Worm (Caenorhabditis elegans) whole organism, L1 larva: Measurements from ENCODE around the gene C16C8.14.
A peak's percentile ranks its signal among the peaks of the same experiment; 100 is the strongest.

ENCODE experiments used
- C16A3.4 ChIP-seq: fragments of 150-350 bp; optimal IDR thresholded peaks from 2 replicates; lab custom pipeline; 2014; ENCODE audit warnings: missing biosample characterization, missing genetic modification characterization
- C34B4.2 ChIP-seq: sonication (generic microtip); optimal IDR thresholded peaks from 2 replicates; lab custom pipeline; 2017; ENCODE audit warnings: mild to moderate bottlenecking, missing genetic modification characterization, missing compliant biosample characterization
- F16B12.6 ChIP-seq: fragments of 150-350 bp; optimal IDR thresholded peaks from 2 replicates; lab custom pipeline; 2014; ENCODE audit warnings: missing biosample characterization, missing genetic modification characterization
- Y116A8C.19 ChIP-seq: sonication (generic microtip); optimal IDR thresholded peaks from 2 replicates; lab custom pipeline; 2016; ENCODE audit warnings: missing compliant biosample characterization, missing genetic modification characterization, borderline replicate concordance
- aha-1 ChIP-seq: fragments of 150-350 bp; optimal IDR thresholded peaks from 2 replicates; lab custom pipeline; 2014; ENCODE audit warnings: missing biosample characterization, missing genetic modification characterization
- alr-1 ChIP-seq: fragments of 200-800 bp; sonication (Bioruptor generic); optimal IDR thresholded peaks from 2 replicates; lab custom pipeline; 2018; ENCODE audit warnings: borderline replicate concordance, mild to moderate bottlenecking, missing genetic modification characterization, missing compliant biosample characterization
- ama-1 ChIP-seq: fragments of 150-350 bp; optimal IDR thresholded peaks from 2 replicates; lab custom pipeline; 2014
- ceh-8 ChIP-seq: fragments of 200-800 bp; sonication (Bioruptor generic); optimal IDR thresholded peaks from 2 replicates; lab custom pipeline; 2018; ENCODE audit warnings: mild to moderate bottlenecking, missing genetic modification characterization, moderate library complexity, missing compliant biosample characterization
- ceh-82 ChIP-seq, 3 experiments: fragments of 150-350 bp in 1 of 3; sonication (generic microtip) in 2 of 3; optimal IDR thresholded peaks; 2 replicates each; lab custom pipeline; 2014 to 2017; ENCODE audit warnings: missing biosample characterization in 3 of 3, missing genetic modification characterization in 3 of 3
- dpl-1 ChIP-seq, 3 experiments: fragments of 150-350 bp in 2 of 3; sonication (generic microtip) in 1 of 3; optimal IDR thresholded peaks; 2 replicates each; lab custom pipeline; 2014 to 2017; ENCODE audit warnings: missing biosample characterization in 3 of 3, missing genetic modification characterization in 3 of 3, missing genetic modification reagents in 3 of 3
- efl-1 ChIP-seq, 4 experiments: fragments of 150-350 bp; optimal IDR thresholded peaks in 3 of 4; peaks in 1 of 4; 1 replicate in 1 of 4; 2 replicates in 3 of 4; lab custom pipeline; 2014; ENCODE audit warnings: missing biosample characterization in 2 of 4, missing genetic modification characterization in 2 of 4, missing genetic modification reagents in 2 of 4
- egl-27 ChIP-seq, 2 experiments: fragments of 150-350 bp in 1 of 2; sonication (generic microtip); optimal IDR thresholded peaks; 3 replicates each; lab custom pipeline; 2017 to 2018; ENCODE audit warnings: missing biosample characterization in 2 of 2, missing genetic modification characterization in 2 of 2, missing genetic modification reagents in 2 of 2
- elt-3 ChIP-seq, 6 experiments: fragments of 150-350 bp in 1 of 6; sonication (generic microtip); optimal IDR thresholded peaks; 2 replicates each; lab custom pipeline; 2017 to 2018; ENCODE audit warnings: missing biosample characterization in 6 of 6, missing genetic modification characterization in 6 of 6, inconsistent platforms in 1 of 6
- ets-5 ChIP-seq: fragments of 200-800 bp; sonication (Bioruptor generic); IDR thresholded peaks from 2 replicates; pipeline ENCODE4 v1.3.6; 2022; ENCODE audit warnings: missing genetic modification characterization, missing compliant biosample characterization
- fkh-8 ChIP-seq: sonication (generic microtip); optimal IDR thresholded peaks from 2 replicates; lab custom pipeline; 2016; ENCODE audit warnings: mild to moderate bottlenecking, missing genetic modification characterization, missing compliant biosample characterization
- fos-1 ChIP-seq: fragments of 150-350 bp; optimal IDR thresholded peaks from 2 replicates; lab custom pipeline; 2014; ENCODE audit warnings: missing biosample characterization, missing genetic modification characterization
- grh-1 ChIP-seq: fragments of 200-800 bp; sonication (Bioruptor generic); IDR thresholded peaks from 2 replicates; pipeline ENCODE4 v1.3.6; 2022; ENCODE audit warnings: missing genetic modification reagents, missing genetic modification characterization, missing compliant biosample characterization
- hlh-4 ChIP-seq: sonication (generic microtip); optimal IDR thresholded peaks from 2 replicates; lab custom pipeline; 2016; ENCODE audit warnings: mild to moderate bottlenecking, missing genetic modification characterization, missing compliant biosample characterization
- hpl-2 ChIP-seq: fragments of 150-350 bp; optimal IDR thresholded peaks from 2 replicates; lab custom pipeline; 2014; ENCODE audit warnings: missing biosample characterization, missing genetic modification reagents, missing genetic modification characterization
- irx-1 ChIP-seq: sonication (generic microtip); optimal IDR thresholded peaks from 2 replicates; lab custom pipeline; 2016; ENCODE audit warnings: missing genetic modification characterization, missing compliant biosample characterization
- isw-1 ChIP-seq: fragments of 200-800 bp; sonication (Bioruptor generic); IDR thresholded peaks from 2 replicates; pipeline ENCODE4 v1.3.6; 2022; ENCODE audit warnings: missing genetic modification characterization, missing compliant biosample characterization
- jun-1 ChIP-seq: fragments of 150-350 bp; optimal IDR thresholded peaks from 2 replicates; lab custom pipeline; 2014; ENCODE audit warnings: missing biosample characterization, missing genetic modification reagents, missing genetic modification characterization
- lin-13 ChIP-seq: fragments of 150-350 bp; optimal IDR thresholded peaks from 2 replicates; lab custom pipeline; 2014; ENCODE audit warnings: missing biosample characterization, missing genetic modification reagents, missing genetic modification characterization
- lin-14 ChIP-seq: fragments of 200-800 bp; sonication (Bioruptor generic); optimal IDR thresholded peaks from 2 replicates; lab custom pipeline; 2018; ENCODE audit warnings: mild to moderate bottlenecking, missing genetic modification characterization, moderate library complexity, missing compliant biosample characterization
- lin-15B ChIP-seq: fragments of 150-350 bp; sonication (generic microtip); optimal IDR thresholded peaks from 3 replicates; lab custom pipeline; 2014; ENCODE audit warnings: missing biosample characterization, missing genetic modification characterization
- lin-35 ChIP-seq, 2 experiments: fragments of 150-350 bp; optimal IDR thresholded peaks; 2 replicates each; lab custom pipeline; 2014; ENCODE audit warnings: missing biosample characterization in 2 of 2, missing genetic modification characterization in 2 of 2, missing genetic modification reagents in 2 of 2
- lin-39 ChIP-seq: fragments of 150-350 bp; optimal IDR thresholded peaks from 2 replicates; lab custom pipeline; 2014; ENCODE audit warnings: missing biosample characterization, missing genetic modification reagents, missing genetic modification characterization
- lir-3 ChIP-seq: sonication (generic microtip); optimal IDR thresholded peaks from 2 replicates; lab custom pipeline; 2016; ENCODE audit warnings: mild to moderate bottlenecking, missing genetic modification characterization, moderate library complexity, missing compliant biosample characterization; ENCODE audit not compliant: poor library complexity
- lsy-2 ChIP-seq, 2 experiments: fragments of 150-350 bp; optimal IDR thresholded peaks; 2 replicates each; lab custom pipeline; 2014; ENCODE audit warnings: missing biosample characterization in 2 of 2, missing genetic modification characterization in 2 of 2
- mep-1 ChIP-seq: fragments of 150-350 bp; optimal IDR thresholded peaks from 2 replicates; lab custom pipeline; 2014; ENCODE audit warnings: missing biosample characterization, missing genetic modification characterization
- nhr-11 ChIP-seq: fragments of 150-350 bp; optimal IDR thresholded peaks from 2 replicates; lab custom pipeline; 2014; ENCODE audit warnings: missing biosample characterization, missing genetic modification characterization
- nhr-19 ChIP-seq: fragments of 200-800 bp; sonication (Bioruptor generic); conservative IDR thresholded peaks from 2 replicates; pipeline ENCODE4 v1.3.6; 2022; ENCODE audit warnings: missing genetic modification characterization, missing compliant biosample characterization
- nhr-237 ChIP-seq: fragments of 150-350 bp; optimal IDR thresholded peaks from 2 replicates; lab custom pipeline; 2014; ENCODE audit warnings: missing biosample characterization, missing genetic modification characterization
- nhr-71 ChIP-seq: sonication (generic microtip); optimal IDR thresholded peaks from 2 replicates; lab custom pipeline; 2016; ENCODE audit warnings: mild to moderate bottlenecking, missing genetic modification characterization, moderate library complexity, missing compliant biosample characterization
- nhr-76 ChIP-seq: sonication (generic microtip); optimal IDR thresholded peaks from 2 replicates; lab custom pipeline; 2017; ENCODE audit warnings: missing biosample characterization, missing genetic modification characterization
- nhr-77 ChIP-seq: fragments of 150-350 bp; optimal IDR thresholded peaks from 2 replicates; lab custom pipeline; 2014; ENCODE audit warnings: missing biosample characterization, missing genetic modification characterization
- nhr-85 ChIP-seq: sonication (generic microtip); peaks from one replicate; lab custom pipeline; 2016; ENCODE audit warnings: missing genetic modification characterization, inconsistent platforms, missing compliant biosample characterization
- nhr-90 ChIP-seq: sonication (generic microtip); optimal IDR thresholded peaks from 2 replicates; lab custom pipeline; 2016; ENCODE audit warnings: mild to moderate bottlenecking, missing genetic modification characterization, missing compliant biosample characterization; ENCODE audit not compliant: poor library complexity
- pag-3 ChIP-seq: sonication (generic microtip); optimal IDR thresholded peaks from 2 replicates; lab custom pipeline; 2017; ENCODE audit warnings: missing genetic modification characterization, mild to moderate bottlenecking, missing compliant biosample characterization, antibody characterized with exemption, borderline replicate concordance; ENCODE audit not compliant: insufficient read depth
- snu-23 ChIP-seq: sonication (generic microtip); optimal IDR thresholded peaks from 2 replicates; lab custom pipeline; 2016; ENCODE audit warnings: missing genetic modification characterization, missing compliant biosample characterization
- swsn-7 ChIP-seq: sonication (generic microtip); optimal IDR thresholded peaks from 2 replicates; lab custom pipeline; 2016; ENCODE audit warnings: missing genetic modification characterization, missing compliant biosample characterization
- tbx-2 ChIP-seq: sonication (generic microtip); optimal IDR thresholded peaks from 2 replicates; lab custom pipeline; 2016; ENCODE audit warnings: missing genetic modification characterization, missing compliant biosample characterization
- zag-1 ChIP-seq: fragments of 150-350 bp; optimal IDR thresholded peaks from 2 replicates; lab custom pipeline; 2014; ENCODE audit warnings: missing biosample characterization, missing genetic modification characterization
- zip-4 ChIP-seq: fragments of 200-800 bp; sonication (Bioruptor generic); optimal IDR thresholded peaks from 2 replicates; lab custom pipeline; 2018; ENCODE audit warnings: mild to moderate bottlenecking, missing genetic modification characterization, moderate library complexity, missing compliant biosample characterization
- ztf-4 ChIP-seq: fragments of 150-350 bp; optimal IDR thresholded peaks from 2 replicates; lab custom pipeline; 2014; ENCODE audit warnings: missing biosample characterization, missing genetic modification characterization

Gene C16C8.14

ce11 chrII:3473744-3474143 lies 24.1 kb downstream of the C16C8.14 start, which contains the start of gene sdz-32:
Gene sdz-32 (plus strand): TSS chrII:3474044.
- no peak for TF ChIP-seq mep-1 (tag; lab: Kevin White, UChicago)
- no peak for TF ChIP-seq pag-3 (tag; lab: Kevin White, UChicago)
- TF ChIP-seq lin-39 (tag; lab: Kevin White, UChicago): no peak
- no peak for TF ChIP-seq elt-3 (tag; optimal IDR thresholded peaks at IDR 0.05; lab: Kevin White, UChicago)
- TF ChIP-seq lin-15B (tag; lab: Kevin White, UChicago): no peak
- TF ChIP-seq swsn-7 (tag; lab: Kevin White, UChicago): no peak

- TF ChIP-seq efl-1 (optimal IDR thresholded peaks at IDR 0.05; lab: Kevin White, UChicago) (no peak), efl-1 (GFP tag; optimal IDR thresholded peaks at IDR 0.05 in 1 of 2; lab: Kevin White, UChicago) (no peak), fkh-8 (tag; lab: Kevin White, UChicago) (no peak), nhr-85 (no peak), C34B4.2 (no peak), grh-1 (GFP tag; lab: Robert Waterston, UW) (no peak), elt-3 (tag; optimal IDR thresholded peaks at IDR 0.05; lab: Kevin White, UChicago) (no peak), lin-14 (no peak), alr-1 (tag; lab: Kevin White, UChicago) (no peak)
Observed at ce11 chrII:3476536-3476935, 26.9 kb downstream of the C16C8.14 start.

ce11 chrII:3477171-3477570 lies 27.6 kb downstream of the C16C8.14 start, which contains the start of gene fbxb-104:
Gene fbxb-104 (minus strand): TSS chrII:3477271.
- no peak for TF ChIP-seq ztf-4 (tag; lab: Kevin White, UChicago)

ce11 chrII:3481584-3481983 lies 32.0 kb downstream of the C16C8.14 start, which contains the start of gene Y49F6B.8:
Gene Y49F6B.8 (minus strand): TSS chrII:3481684.
- no peak for TF ChIP-seq hpl-2 (GFP tag; lab: Kevin White, UChicago)
- TF ChIP-seq Y116A8C.19 (tag; lab: Kevin White, UChicago): no peak
- TF ChIP-seq isw-1 (GFP tag; lab: Robert Waterston, UW): no peak
- no peak for TF ChIP-seq zag-1 (tag; lab: Kevin White, UChicago)
- TF ChIP-seq nhr-76 (tag; lab: Kevin White, UChicago): no peak
- TF ChIP-seq zip-4 (GFP tag; lab: Kevin White, UChicago): no peak
- TF ChIP-seq nhr-77 (tag; lab: Kevin White, UChicago): no peak
- TF ChIP-seq ets-5: no peak
- TF ChIP-seq ceh-8 (GFP tag; lab: Kevin White, UChicago): no peak
- no peak for TF ChIP-seq tbx-2
- no peak for TF ChIP-seq lin-14
- TF ChIP-seq grh-1 (GFP tag; lab: Robert Waterston, UW): no peak

- TF ChIP-seq irx-1 (tag; lab: Kevin White, UChicago): peak; percentile 82
- TF ChIP-seq jun-1: no peak
- TF ChIP-seq snu-23: no peak
- peak; percentile 39 for TF ChIP-seq nhr-237 (tag; lab: Kevin White, UChicago)
- TF ChIP-seq nhr-71 (tag; lab: Kevin White, UChicago): no peak
- TF ChIP-seq fos-1 (tag; lab: Kevin White, UChicago): no peak
- TF ChIP-seq lsy-2 (tag; optimal IDR thresholded peaks at IDR 0.05; lab: Kevin White, UChicago): peak; percentile 69 to 75
- no peak for TF ChIP-seq zip-4 (GFP tag; lab: Kevin White, UChicago)
- no peak for TF ChIP-seq hlh-4
- peak; percentile 28 for TF ChIP-seq lin-13 (GFP tag; lab: Kevin White, UChicago)
- TF ChIP-seq nhr-19: peak; percentile 57
- TF ChIP-seq dpl-1 (GFP tag; optimal IDR thresholded peaks at IDR 0.05; lab: Kevin White, UChicago): peak; percentile 50 to 73 (median 64)
- peak; percentile 56 for TF ChIP-seq C16A3.4 (tag; lab: Kevin White, UChicago)
- TF ChIP-seq ceh-82 (tag; optimal IDR thresholded peaks at IDR 0.05; lab: Kevin White, UChicago): peak; percentile 24 to 81 (median 55)
- TF ChIP-seq lir-3 (tag; lab: Kevin White, UChicago): peak; percentile 87
- TF ChIP-seq ama-1 (lab: Kevin White, UChicago): no peak
- TF ChIP-seq F16B12.6 (tag; lab: Kevin White, UChicago): peak; percentile 53
- TF ChIP-seq aha-1 (tag; lab: Kevin White, UChicago): no peak
- TF ChIP-seq lin-35 (GFP tag; optimal IDR thresholded peaks at IDR 0.05; lab: Kevin White, UChicago): peak; percentile 51 to 70
- TF ChIP-seq nhr-11 (tag; lab: Kevin White, UChicago): no peak
- peak; percentile 68 for TF ChIP-seq nhr-90 (tag; lab: Kevin White, UChicago)
- TF ChIP-seq nhr-85: peak; percentile 83
- TF ChIP-seq egl-27 (tag; optimal IDR thresholded peaks at IDR 0.05; lab: Kevin White, UChicago): no peak
Observed at ce11 chrII:3482231-3482630, 32.6 kb downstream of the C16C8.14 start, which contains the start of gene smu-2. Gene smu-2 (plus strand): TSS chrII:3482408.
